Worm (Caenorhabditis elegans): Measurements from ENCODE around the gene F42G2.7.
A peak's percentile ranks its signal among the peaks of the same experiment; 100 is the strongest.

The F42G2.7 gene

ce11 chrII:2415439-2415838 is 2.5 kb upstream of the F42G2.7 start, which contains the start of gene fbxa-4:
Gene fbxa-4, minus strand, starts transcription at chrII:2415531.
- TF ChIP-seq ceh-91 (GFP tag; IDR thresholded peaks at IDR 0.05) (no peak), nhr-80 (tag; optimal IDR thresholded peaks at IDR 0.05) (peak; percentile 54)

ce11 chrII:2418836-2419235 is 878 bp downstream of the F42G2.7 start, which contains the start of gene fbxc-20:
Gene fbxc-20, plus strand, starts transcription at chrII:2419136.
- no peak for TF ChIP-seq snpc-1.3 (tag; optimal IDR thresholded peaks at IDR 0.05; ENCODE audit: insufficient read depth)

- TF ChIP-seq him-1 (tag; optimal IDR thresholded peaks at IDR 0.05) (no peak), rcor-1 (GFP tag; IDR thresholded peaks at IDR 0.05) (no peak), T07F8.4 (tag; optimal IDR thresholded peaks at IDR 0.05) (no peak), B0261.1 (tag; optimal IDR thresholded peaks at IDR 0.05) (no peak), hmg-1.2 (GFP tag; IDR thresholded peaks at IDR 0.05) (no peak), F52B5.7 (tag; optimal IDR thresholded peaks at IDR 0.05) (no peak), lsy-27 (tag; optimal IDR thresholded peaks at IDR 0.05; ENCODE audit: borderline replicate concordance, insufficient read depth) (no peak), nhr-80 (tag; optimal IDR thresholded peaks at IDR 0.05) (no peak), ZK185.1 (tag; optimal IDR thresholded peaks at IDR 0.05; ENCODE audit: poor library complexity, severe bottlenecking) (no peak), egl-18 (GFP tag; IDR thresholded peaks at IDR 0.05) (no peak), C17E4.6 (GFP tag; IDR thresholded peaks at IDR 0.05) (no peak), madf-3 (GFP tag; IDR thresholded peaks at IDR 0.05) (no peak)
Observed at ce11 chrII:2420685-2421084, 2.7 kb downstream of the F42G2.7 start.

DNA sequence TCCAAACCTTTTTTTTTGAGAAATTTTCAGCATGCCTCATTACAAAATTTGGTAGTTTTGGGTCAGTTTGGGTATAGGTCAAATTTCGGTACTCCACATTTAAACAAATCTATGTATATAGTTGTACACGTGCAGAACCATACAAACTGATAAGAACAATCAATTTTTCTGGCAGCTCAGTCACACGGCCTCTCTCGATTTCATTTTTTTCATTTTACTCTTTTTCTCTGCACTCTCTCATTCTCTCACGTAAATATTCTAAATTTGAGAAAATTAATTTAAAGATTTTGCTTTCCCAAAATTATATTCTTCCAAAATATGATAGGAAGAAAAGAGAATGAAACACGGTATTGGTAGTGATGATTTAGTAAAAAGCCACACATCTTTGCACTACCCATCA is 3.2 kb downstream of the F42G2.7 start:
- TF ChIP-seq F49E8.2 (tag; optimal IDR thresholded peaks at IDR 0.05; ENCODE audit: insufficient read depth): no peak
- no peak for TF ChIP-seq madf-6 (GFP tag; IDR thresholded peaks at IDR 0.05)
- TF ChIP-seq ztf-22 (GFP tag; optimal IDR thresholded peaks at IDR 0.05): no peak
- no peak for TF ChIP-seq athp-1 (tag; optimal IDR thresholded peaks at IDR 0.05)
- no peak for TF ChIP-seq F57C9.4 (tag; optimal IDR thresholded peaks at IDR 0.05)
- TF ChIP-seq ztf-25 (GFP tag; IDR thresholded peaks at IDR 0.05): no peak
- TF ChIP-seq ekl-4 (GFP tag; IDR thresholded peaks at IDR 0.05): no peak
- no peak for TF ChIP-seq C06A6.2 (GFP tag; conservative IDR thresholded peaks at IDR 0.05)

- no peak for TF ChIP-seq tbx-9 (tag; optimal IDR thresholded peaks at IDR 0.05; ENCODE audit: borderline replicate concordance)
- no peak for TF ChIP-seq K11D2.4 (GFP tag; IDR thresholded peaks at IDR 0.05)
- no peak for TF ChIP-seq sptf-2 (GFP tag; optimal IDR thresholded peaks at IDR 0.05)
- no peak for TF ChIP-seq F57C9.4 (tag; optimal IDR thresholded peaks at IDR 0.05)
- TF ChIP-seq madf-10 (tag; optimal IDR thresholded peaks at IDR 0.05): no peak
- TF ChIP-seq gei-17 (GFP tag; optimal IDR thresholded peaks at IDR 0.05): no peak
- TF ChIP-seq mxl-1 (tag; optimal IDR thresholded peaks at IDR 0.05): no peak
Observed at ce11 chrII:2421905-2422304, 3.9 kb downstream of the F42G2.7 start, which contains the start of gene F42G2.2. Gene F42G2.2, plus strand, starts transcription at chrII:2422205.

- TF ChIP-seq xnd-1 (tag; optimal IDR thresholded peaks at IDR 0.05) (no peak), madf-8 (GFP tag; conservative IDR thresholded peaks at IDR 0.05) (no peak), zfh-2 (GFP tag; conservative IDR thresholded peaks at IDR 0.05) (no peak), F22D6.2 (tag; optimal IDR thresholded peaks at IDR 0.05) (no peak), ztf-3 (GFP tag; optimal IDR thresholded peaks at IDR 0.05) (no peak), ZK185.1 (tag; optimal IDR thresholded peaks at IDR 0.05; ENCODE audit: poor library complexity, severe bottlenecking) (no peak), T07F8.4 (tag; optimal IDR thresholded peaks at IDR 0.05) (no peak), rpc-1 (optimal IDR thresholded peaks at IDR 0.05) (no peak), rpc-1 (tag; optimal IDR thresholded peaks at IDR 0.05) (no peak), hmg-20 (GFP tag; IDR thresholded peaks at IDR 0.05) (no peak), madf-10 (tag; optimal IDR thresholded peaks at IDR 0.05) (no peak), hmg-1.2 (GFP tag; IDR thresholded peaks at IDR 0.05) (no peak), lir-1 (GFP tag; conservative IDR thresholded peaks at IDR 0.05) (no peak), ceh-100 (GFP tag; IDR thresholded peaks at IDR 0.05) (no peak), F52B5.7 (tag; optimal IDR thresholded peaks at IDR 0.05) (no peak), sea-2 (GFP tag; IDR thresholded peaks at IDR 0.05) (no peak), cebp-1 (GFP tag; IDR thresholded peaks at IDR 0.05) (no peak), cebp-1 (tag; optimal IDR thresholded peaks at IDR 0.05) (no peak)
Observed at ce11 chrII:2422427-2422826, 4.5 kb downstream of the F42G2.7 start.

All from whole organism, young adult.